Fruit fly (Drosophila melanogaster) whole organism, prepupa: ENCODE results near the gene CG31612.

Experiments
- Blimp-1 ChIP-seq: fragments of 200-800 bp; sonication (Bioruptor generic); optimal IDR thresholded peaks from 3 replicates; lab custom pipeline; 2017; ENCODE audit warnings: missing biosample characterization, missing genetic modification characterization, mild to moderate bottlenecking, moderate library complexity, missing genetic modification reagents
- CG16779 ChIP-seq: fragments of 200-800 bp; sonication (Bioruptor generic); optimal IDR thresholded peaks from 3 replicates; lab custom pipeline; 2017; ENCODE audit warnings: missing biosample characterization, mild to moderate bottlenecking, missing genetic modification characterization
- CG6792 ChIP-seq: fragments of 200-800 bp; sonication (Bioruptor generic); optimal IDR thresholded peaks from 3 replicates; lab custom pipeline; 2016; ENCODE audit warnings: missing biosample characterization, missing genetic modification characterization
- Gug ChIP-seq: fragments of 200-800 bp; sonication (Bioruptor generic); IDR thresholded peaks from 2 replicates; pipeline ENCODE4 v1.3.6; 2022; ENCODE audit warnings: missing biosample characterization, missing genetic modification characterization
- fd59A ChIP-seq: fragments of 200-800 bp; sonication (Bioruptor generic); optimal IDR thresholded peaks from 2 replicates; lab custom pipeline; 2017; ENCODE audit warnings: missing biosample characterization, mild to moderate bottlenecking, missing genetic modification characterization, missing genetic modification reagents

DNA sequence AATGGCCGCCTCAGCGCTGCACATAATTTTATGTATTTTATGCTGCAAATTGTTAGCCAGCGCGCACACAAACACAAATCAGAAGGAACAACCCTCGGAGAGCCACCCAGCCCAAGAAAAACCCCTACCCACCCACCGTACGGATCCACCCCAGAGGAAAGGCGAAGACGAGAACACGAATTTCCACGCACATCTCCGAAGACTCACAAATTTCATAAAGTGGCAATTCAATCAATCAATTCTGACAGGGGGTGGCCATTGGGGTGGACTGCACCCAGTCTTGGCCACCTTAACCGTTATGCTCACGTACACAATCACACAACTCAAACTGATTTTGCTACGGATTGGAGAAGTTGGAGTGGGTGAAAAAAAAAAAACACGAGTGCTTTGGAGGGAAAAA lies 3.3 kb downstream of the CG31612 start:
- TF ChIP-seq CG6792 (GFP tag; lab: Kevin White, UChicago) (no peak), fd59A (GFP tag; lab: Kevin White, UChicago) (no peak), Blimp-1 (no peak), CG16779 (tag; lab: Kevin White, UChicago) (no peak), Gug (GFP tag; lab: Robert Waterston, UW) (no peak)
